Fruit fly (Drosophila melanogaster) whole organism, prepupa: ENCODE data around the gene axo.

Experiments used
- CG16779 ChIP-seq: fragments of 200-800 bp; sonication (Bioruptor generic); optimal IDR thresholded peaks from 3 replicates; lab custom pipeline; 2017; ENCODE audit warnings: missing biosample characterization, mild to moderate bottlenecking, missing genetic modification characterization
- Hr4 ChIP-seq: fragments of 200-800 bp; sonication (Bioruptor generic); optimal IDR thresholded peaks from 3 replicates; lab custom pipeline; 2016; ENCODE audit warnings: missing biosample characterization, missing genetic modification characterization
- dsx ChIP-seq: fragments of 200-800 bp; optimal IDR thresholded peaks from 3 replicates; lab custom pipeline; 2019; ENCODE audit warnings: missing biosample characterization, mild to moderate bottlenecking, missing genetic modification characterization, moderate library complexity; ENCODE audit not compliant: poor library complexity, severe bottlenecking

- TF ChIP-seq Hr4 (no peak), dsx (GFP tag; lab: Kevin White, UChicago) (no peak), CG16779 (tag; lab: Kevin White, UChicago) (no peak)
Observed at dm6 chr3L:4697301-4697700, 10.2 kb upstream of the axo start, which contains the start of gene CG13713.
